Fruit fly (Drosophila melanogaster) whole organism, pupa: ENCODE data around the gene mtDNA-helicase.

Source experiments
- CG10348 ChIP-seq: fragments of 200-800 bp; sonication (Bioruptor generic); IDR thresholded peaks from 2 replicates; pipeline ENCODE4 v1.3.6; 2022; ENCODE audit warnings: missing biosample characterization, missing genetic modification characterization
- CG12605 ChIP-seq: fragments of 200-800 bp; sonication (Bioruptor generic); IDR thresholded peaks from 2 replicates; pipeline ENCODE4 v1.3.6; 2022; ENCODE audit warnings: missing biosample characterization, missing genetic modification characterization
- CG13204 ChIP-seq: fragments of 200-800 bp; sonication (Bioruptor generic); optimal IDR thresholded peaks from 2 replicates; lab custom pipeline; 2018; ENCODE audit warnings: missing biosample characterization, mild to moderate bottlenecking, missing genetic modification characterization, moderate library complexity
- CG14655 ChIP-seq: fragments of 200-800 bp; sonication (Bioruptor generic); optimal IDR thresholded peaks from 3 replicates; lab custom pipeline; 2017; ENCODE audit warnings: mild to moderate bottlenecking, missing biosample characterization, missing genetic modification reagents, missing genetic modification characterization
- CG15710 ChIP-seq: fragments of 200-800 bp; sonication (Bioruptor generic); optimal IDR thresholded peaks from 2 replicates; lab custom pipeline; 2018; ENCODE audit warnings: missing biosample characterization, mild to moderate bottlenecking, missing genetic modification characterization, moderate library complexity
- CG17806 ChIP-seq: fragments of 200-800 bp; sonication (Bioruptor generic); optimal IDR thresholded peaks from 2 replicates; lab custom pipeline; 2018; ENCODE audit warnings: missing biosample characterization, mild to moderate bottlenecking, missing genetic modification characterization, moderate library complexity
- CG32121 ChIP-seq: fragments of 200-800 bp; sonication (Bioruptor generic); IDR thresholded peaks from 2 replicates; pipeline ENCODE4 v1.3.6; 2022; ENCODE audit warnings: missing biosample characterization, missing genetic modification characterization
- CG34367 ChIP-seq: fragments of 200-800 bp; sonication (Bioruptor generic); optimal IDR thresholded peaks from 2 replicates; lab custom pipeline; 2018; ENCODE audit warnings: missing biosample characterization, mild to moderate bottlenecking, missing genetic modification characterization
- CG4496 ChIP-seq: fragments of 200-800 bp; sonication (Bioruptor generic); IDR thresholded peaks from 3 replicates; pipeline ENCODE4 v1.3.6; 2022; ENCODE audit warnings: missing biosample characterization, missing genetic modification characterization
- CG8159 ChIP-seq: fragments of 200-800 bp; sonication (Bioruptor generic); optimal IDR thresholded peaks from 3 replicates; lab custom pipeline; 2018; ENCODE audit warnings: missing biosample characterization, mild to moderate bottlenecking, missing genetic modification characterization, moderate library complexity
- CG8301 ChIP-seq: fragments of 200-800 bp; sonication (Bioruptor generic); optimal IDR thresholded peaks from 2 replicates; lab custom pipeline; 2018; ENCODE audit warnings: missing biosample characterization, mild to moderate bottlenecking, missing genetic modification characterization
- CG9948 ChIP-seq: fragments of 200-800 bp; sonication (Bioruptor generic); optimal IDR thresholded peaks from 2 replicates; lab custom pipeline; 2018; ENCODE audit warnings: missing biosample characterization, mild to moderate bottlenecking, missing genetic modification characterization, moderate library complexity
- D1 ChIP-seq: fragments of 200-800 bp; sonication (Bioruptor generic); optimal IDR thresholded peaks from 2 replicates; lab custom pipeline; 2018; ENCODE audit warnings: missing biosample characterization, mild to moderate bottlenecking, missing genetic modification characterization, moderate library complexity
- EcR ChIP-seq: fragments of 200-800 bp; sonication (Bioruptor generic); optimal IDR thresholded peaks from 3 replicates; lab custom pipeline; 2019; ENCODE audit warnings: missing biosample characterization, missing genetic modification characterization, mild to moderate bottlenecking, moderate library complexity, missing genetic modification reagents
- Ets98B ChIP-seq: fragments of 200-800 bp; sonication (Bioruptor generic); IDR thresholded peaks from 2 replicates; pipeline ENCODE4 v1.3.6; 2022; ENCODE audit warnings: missing biosample characterization, missing genetic modification characterization
- Pif1A ChIP-seq: fragments of 200-800 bp; sonication (Bioruptor generic); optimal IDR thresholded peaks from 3 replicates; lab custom pipeline; 2016; ENCODE audit warnings: missing biosample characterization, missing genetic modification characterization
- Pif1B ChIP-seq: fragments of 200-800 bp; sonication (Bioruptor generic); optimal IDR thresholded peaks from 3 replicates; lab custom pipeline; 2016; ENCODE audit warnings: missing biosample characterization, missing genetic modification characterization
- Snoo ChIP-seq: fragments of 200-800 bp; sonication (Bioruptor generic); optimal IDR thresholded peaks from 3 replicates; lab custom pipeline; 2017; ENCODE audit warnings: missing biosample characterization, mild to moderate bottlenecking, missing genetic modification characterization, inconsistent platforms
- fd96Ca ChIP-seq: fragments of 200-800 bp; sonication (Bioruptor generic); IDR thresholded peaks from 3 replicates; pipeline ENCODE4 v1.3.6; 2022; ENCODE audit warnings: missing biosample characterization, missing genetic modification characterization
- gl ChIP-seq: fragments of 200-800 bp; sonication (Bioruptor generic); optimal IDR thresholded peaks from 2 replicates; lab custom pipeline; 2018; ENCODE audit warnings: missing biosample characterization, mild to moderate bottlenecking, missing genetic modification characterization
- rn ChIP-seq: fragments of 200-800 bp; sonication (Bioruptor generic); IDR thresholded peaks from 2 replicates; pipeline ENCODE4 v1.3.6; 2022; ENCODE audit warnings: missing biosample characterization, missing genetic modification characterization

The mtDNA-helicase gene

dm6 chr2L:9907320-9908256, 14.3 kb upstream of the mtDNA-helicase start:
- TF ChIP-seq CG14655 (GFP tag; lab: Kevin White, UChicago): no peak
- no peak for TF ChIP-seq CG34367
- no peak for TF ChIP-seq CG12605 (GFP tag; lab: Robert Waterston, UW)
- TF ChIP-seq CG9948 (tag; lab: Kevin White, UChicago): no peak
- TF ChIP-seq EcR (GFP tag; lab: Kevin White, UChicago): peak; percentile 60
- peak; percentile 60 for TF ChIP-seq CG4496 (GFP tag; lab: Robert Waterston, UW)
- TF ChIP-seq Ets98B: peak; percentile 31; the same call in 1 of the 2 replicates
- TF ChIP-seq gl (tag; lab: Kevin White, UChicago): peak; percentile 44
- TF ChIP-seq CG10348 (GFP tag; lab: Robert Waterston, UW): no peak
- no peak for TF ChIP-seq CG8301 (tag; lab: Kevin White, UChicago)
- TF ChIP-seq CG32121: no peak
- TF ChIP-seq CG8159 (tag; lab: Kevin White, UChicago): no peak
- TF ChIP-seq CG17806 (tag; lab: Kevin White, UChicago): no peak
- TF ChIP-seq CG13204: peak; percentile 56
- no peak for TF ChIP-seq rn
- peak; percentile 19 for TF ChIP-seq Pif1B
- peak; percentile 13 for TF ChIP-seq CG15710 (tag; lab: Kevin White, UChicago)
- no peak for TF ChIP-seq D1 (tag; lab: Kevin White, UChicago)
- no peak for TF ChIP-seq Pif1A
- TF ChIP-seq fd96Ca (GFP tag; lab: Robert Waterston, UW): no peak
- no peak for TF ChIP-seq Snoo (tag; lab: Kevin White, UChicago)

- TF ChIP-seq Pif1A (peak; percentile 2), CG15710 (tag; lab: Kevin White, UChicago) (no peak), rn (no peak), Pif1B (peak; percentile 17), fd96Ca (GFP tag; lab: Robert Waterston, UW) (peak; percentile 76; the same call in 2 of the 3 replicates), CG32121 (peak; percentile 56; the same call in 1 of the 2 replicates), EcR (GFP tag; lab: Kevin White, UChicago) (no peak), Ets98B (peak; percentile 74), CG8159 (tag; lab: Kevin White, UChicago) (peak; percentile 43), D1 (tag; lab: Kevin White, UChicago) (no peak), gl (tag; lab: Kevin White, UChicago) (peak; percentile 21), CG13204 (no peak), CG12605 (GFP tag; lab: Robert Waterston, UW) (peak; percentile 70), CG8301 (tag; lab: Kevin White, UChicago) (peak; percentile 61), CG9948 (tag; lab: Kevin White, UChicago) (peak; percentile 12), CG10348 (GFP tag; lab: Robert Waterston, UW) (no peak), CG14655 (GFP tag; lab: Kevin White, UChicago) (peak; percentile 55), CG34367 (no peak), CG17806 (tag; lab: Kevin White, UChicago) (peak; percentile 38), CG4496 (GFP tag; lab: Robert Waterston, UW) (peak; percentile 78), Snoo (tag; lab: Kevin White, UChicago) (no peak)
Observed at dm6 chr2L:9906641-9907040, 13.4 kb upstream of the mtDNA-helicase start.

- TF ChIP-seq rn: no peak
- no peak for TF ChIP-seq Snoo (tag; lab: Kevin White, UChicago)
- no peak for TF ChIP-seq EcR (GFP tag; lab: Kevin White, UChicago)
- TF ChIP-seq CG10348 (GFP tag; lab: Robert Waterston, UW): no peak
- no peak for TF ChIP-seq CG17806 (tag; lab: Kevin White, UChicago)
- TF ChIP-seq CG32121: no peak
- TF ChIP-seq gl (tag; lab: Kevin White, UChicago): no peak
- no peak for TF ChIP-seq Pif1A
- TF ChIP-seq D1 (tag; lab: Kevin White, UChicago): no peak
- no peak for TF ChIP-seq CG15710 (tag; lab: Kevin White, UChicago)
- no peak for TF ChIP-seq CG34367
- no peak for TF ChIP-seq CG4496 (GFP tag; lab: Robert Waterston, UW)
- no peak for TF ChIP-seq CG13204
- no peak for TF ChIP-seq fd96Ca (GFP tag; lab: Robert Waterston, UW)
- no peak for TF ChIP-seq CG8159 (tag; lab: Kevin White, UChicago)
- TF ChIP-seq CG8301 (tag; lab: Kevin White, UChicago): no peak
- TF ChIP-seq CG14655 (GFP tag; lab: Kevin White, UChicago): no peak
Observed at dm6 chr2L:9903028-9903427, 9.8 kb upstream of the mtDNA-helicase start, which contains the start of gene Muc30E. TSS of gene Muc30E (minus strand) at chr2L:9903128.

- TF ChIP-seq CG17806 (tag; lab: Kevin White, UChicago) (no peak), fd96Ca (GFP tag; lab: Robert Waterston, UW) (no peak), Pif1B (peak; percentile 37), Pif1A (no peak), CG10348 (GFP tag; lab: Robert Waterston, UW) (no peak), CG8301 (tag; lab: Kevin White, UChicago) (no peak), EcR (GFP tag; lab: Kevin White, UChicago) (no peak), CG4496 (GFP tag; lab: Robert Waterston, UW) (no peak), CG15710 (tag; lab: Kevin White, UChicago) (peak; percentile 10), CG14655 (GFP tag; lab: Kevin White, UChicago) (no peak)
- TF ChIP-seq, all 21 proteins: peak for 2
Observed at dm6 chr2L:9897296-9897695, 4.0 kb upstream of the mtDNA-helicase start, which contains the start of gene RpS2. TSS of gene RpS2 (minus strand) at chr2L:9897552.

dm6 chr2L:9894871-9895364, 1.7 kb upstream of the mtDNA-helicase start, which contains the start of gene Bka:
TSS of gene Bka (plus strand) at chr2L:9895287.
- TF ChIP-seq CG8301 (tag; lab: Kevin White, UChicago): no peak
- TF ChIP-seq D1 (tag; lab: Kevin White, UChicago): peak; percentile 30
- TF ChIP-seq CG12605 (GFP tag; lab: Robert Waterston, UW): no peak
- peak; percentile 8 for TF ChIP-seq gl (tag; lab: Kevin White, UChicago)
- TF ChIP-seq CG15710 (tag; lab: Kevin White, UChicago): peak; percentile 45
- peak; percentile 7; the same call in 1 of the 3 replicates for TF ChIP-seq CG4496 (GFP tag; lab: Robert Waterston, UW)
- no peak for TF ChIP-seq CG14655 (GFP tag; lab: Kevin White, UChicago)
- peak; percentile 59 for TF ChIP-seq Snoo (tag; lab: Kevin White, UChicago)
- TF ChIP-seq Pif1B: peak; percentile 48
- no peak for TF ChIP-seq CG13204
